Fruit fly (Drosophila melanogaster) whole organism, embryonic: ENCODE results near the gene CG15404.

Experiments
- Ada2b ChIP-seq: fragments of 200-800 bp; sonication (Bioruptor generic); IDR thresholded peaks from 2 replicates; pipeline ENCODE4 v1.3.6; 2022; ENCODE audit warnings: missing biosample characterization, missing genetic modification characterization
- Atf3 ChIP-seq: fragments of 200-800 bp; sonication (Bioruptor generic); optimal IDR thresholded peaks from 3 replicates; lab custom pipeline; 2016; ENCODE audit warnings: missing biosample characterization, missing genetic modification characterization
- Atf6 ChIP-seq: fragments of 200-800 bp; sonication (Bioruptor generic); IDR thresholded peaks from 2 replicates; pipeline ENCODE4 v1.3.6; 2022; ENCODE audit warnings: missing biosample characterization, missing genetic modification characterization
- Bgb ChIP-seq: fragments of 200-800 bp; sonication (Bioruptor generic); IDR thresholded peaks from 2 replicates; pipeline ENCODE4 v1.3.6; 2022; ENCODE audit warnings: missing biosample characterization, missing genetic modification characterization; ENCODE audit not compliant: partially characterized antibody
- CG11696 ChIP-seq: fragments of 200-800 bp; sonication (Bioruptor generic); IDR thresholded peaks from 2 replicates; pipeline ENCODE4 v1.3.6; 2022; ENCODE audit warnings: missing biosample characterization, missing genetic modification characterization
- CG12659 ChIP-seq: fragments of 200-800 bp; sonication (Bioruptor generic); optimal IDR thresholded peaks from 3 replicates; lab custom pipeline; 2017; ENCODE audit warnings: mild to moderate bottlenecking, missing biosample characterization, missing genetic modification reagents, missing genetic modification characterization
- CG13775 ChIP-seq: fragments of 200-800 bp; sonication (Bioruptor generic); optimal IDR thresholded peaks from 3 replicates; lab custom pipeline; 2017; ENCODE audit warnings: missing biosample characterization, mild to moderate bottlenecking, missing genetic modification characterization
- CG17359 ChIP-seq: fragments of 200-800 bp; sonication (Bioruptor generic); optimal IDR thresholded peaks from 3 replicates; lab custom pipeline; 2018; ENCODE audit warnings: missing biosample characterization, mild to moderate bottlenecking, missing genetic modification characterization, moderate library complexity
- CG2712 ChIP-seq: fragments of 200-800 bp; optimal IDR thresholded peaks from 3 replicates; lab custom pipeline; 2019; ENCODE audit warnings: missing biosample characterization, mild to moderate bottlenecking, missing genetic modification characterization, moderate library complexity
- CG3065 ChIP-seq: fragments of 200-800 bp; sonication (Bioruptor generic); optimal IDR thresholded peaks from 2 replicates; lab custom pipeline; 2016; ENCODE audit warnings: missing biosample characterization, missing genetic modification characterization
- CG32767 ChIP-seq: fragments of 200-800 bp; sonication (Bioruptor generic); IDR thresholded peaks from 2 replicates; pipeline ENCODE4 v1.3.6; 2022; ENCODE audit warnings: missing biosample characterization, missing genetic modification characterization
- CG3281 ChIP-seq: fragments of 200-800 bp; sonication (Bioruptor generic); optimal IDR thresholded peaks from 3 replicates; lab custom pipeline; 2017; ENCODE audit warnings: missing biosample characterization, mild to moderate bottlenecking, missing genetic modification characterization
- CG4360 ChIP-seq: fragments of 200-800 bp; sonication (Bioruptor generic); IDR thresholded peaks from 2 replicates; pipeline ENCODE4 v1.3.6; 2022; ENCODE audit warnings: missing biosample characterization, missing genetic modification characterization
- CG4854 ChIP-seq: fragments of 200-800 bp; sonication (Bioruptor generic); optimal IDR thresholded peaks from 2 replicates; lab custom pipeline; 2016; ENCODE audit warnings: missing biosample characterization, missing genetic modification characterization, inconsistent platforms
- CG5245 ChIP-seq: fragments of 200-800 bp; sonication (Bioruptor generic); optimal IDR thresholded peaks from 3 replicates; lab custom pipeline; 2016; ENCODE audit warnings: missing biosample characterization, missing genetic modification characterization
- CG7271 ChIP-seq: fragments of 200-800 bp; sonication (Bioruptor generic); optimal IDR thresholded peaks from 2 replicates; lab custom pipeline; 2018; ENCODE audit warnings: missing biosample characterization, mild to moderate bottlenecking, missing genetic modification characterization, moderate library complexity
- CkIIα-i1 ChIP-seq: fragments of 200-800 bp; sonication (Bioruptor generic); IDR thresholded peaks from 2 replicates; pipeline ENCODE4 v1.3.6; 2022; ENCODE audit warnings: missing biosample characterization, missing genetic modification characterization
- E2f1 ChIP-seq: fragments of 200-800 bp; sonication (Bioruptor generic); IDR thresholded peaks from 2 replicates; pipeline ENCODE4 v1.3.6; 2022; ENCODE audit warnings: missing biosample characterization, missing genetic modification characterization
- Ets65A ChIP-seq: fragments of 200-800 bp; sonication (Bioruptor generic); peaks from one replicate; lab custom pipeline; 2016; ENCODE audit warnings: missing biosample characterization, missing genetic modification characterization
- Hey ChIP-seq: fragments of 200-800 bp; sonication (Bioruptor generic); optimal IDR thresholded peaks from 3 replicates; lab custom pipeline; 2018; ENCODE audit warnings: missing biosample characterization, mild to moderate bottlenecking, missing genetic modification characterization
- Hr78 ChIP-seq, 2 experiments: fragments of 200-800 bp in 1 of 2; fragments of >200 bp in 1 of 2; sonication (Bioruptor generic) in 1 of 2; optimal IDR thresholded peaks; 2 replicates each; lab custom pipeline; 2017 to 2019; ENCODE audit warnings: missing biosample characterization in 2 of 2, missing genetic modification characterization in 2 of 2, mild to moderate bottlenecking in 1 of 2, moderate library complexity in 1 of 2
- Jarid2 ChIP-seq: fragments of 200-800 bp; sonication (Bioruptor generic); optimal IDR thresholded peaks from 3 replicates; lab custom pipeline; 2017; ENCODE audit warnings: mild to moderate bottlenecking, missing biosample characterization, missing genetic modification reagents, missing genetic modification characterization
- MTF-1 ChIP-seq: fragments of 200-800 bp; sonication (Bioruptor generic); optimal IDR thresholded peaks from 2 replicates; lab custom pipeline; 2018; ENCODE audit warnings: missing biosample characterization, mild to moderate bottlenecking, missing genetic modification characterization, borderline replicate concordance
- Ravus ChIP-seq: fragments of 200-800 bp; sonication (Bioruptor generic); IDR thresholded peaks from 2 replicates; pipeline ENCODE4 v1.3.6; 2022; ENCODE audit warnings: missing biosample characterization, missing genetic modification characterization
- Rfx ChIP-seq: fragments of 200-800 bp; sonication (Bioruptor generic); IDR thresholded peaks from 2 replicates; pipeline ENCODE4 v1.3.6; 2022; ENCODE audit warnings: missing biosample characterization, missing genetic modification characterization
- Stat92E ChIP-seq, 3 experiments: fragments of >200 bp in 2 of 3; fragments of 200-800 bp in 1 of 3; sonication (Bioruptor generic) in 1 of 3; optimal IDR thresholded peaks; 2 replicates each; lab custom pipeline; 2017 to 2019; ENCODE audit warnings: missing biosample characterization in 3 of 3, missing genetic modification characterization in 3 of 3, mild to moderate bottlenecking in 1 of 3, moderate library complexity in 1 of 3
- bowl ChIP-seq: fragments of 200-800 bp; sonication (Bioruptor generic); IDR thresholded peaks from 2 replicates; pipeline ENCODE4 v1.3.6; 2022; ENCODE audit warnings: missing biosample characterization, missing genetic modification characterization
- btn ChIP-seq: fragments of 200-800 bp; sonication (Bioruptor generic); optimal IDR thresholded peaks from 2 replicates; lab custom pipeline; 2016; ENCODE audit warnings: missing biosample characterization, missing genetic modification characterization
- cad ChIP-seq: fragments of >200 bp; optimal IDR thresholded peaks from 2 replicates; lab custom pipeline; 2017; ENCODE audit warnings: missing biosample characterization, missing genetic modification characterization
- cas ChIP-seq: fragments of 200-800 bp; sonication (Bioruptor generic); IDR thresholded peaks from 2 replicates; pipeline ENCODE4 v1.3.6; 2022; ENCODE audit warnings: missing biosample characterization, missing genetic modification characterization
- caup ChIP-seq: fragments of 200-800 bp; sonication (Bioruptor generic); optimal IDR thresholded peaks from 3 replicates; lab custom pipeline; 2017; ENCODE audit warnings: missing biosample characterization, mild to moderate bottlenecking, missing genetic modification characterization, moderate library complexity; ENCODE audit not compliant: severe bottlenecking
- dpn ChIP-seq, 2 experiments: fragments of 200-800 bp; sonication (Bioruptor generic); optimal IDR thresholded peaks; 3 replicates each; lab custom pipeline; 2016; ENCODE audit warnings: missing biosample characterization in 2 of 2, missing genetic modification characterization in 2 of 2
- eyg ChIP-seq: fragments of 200-800 bp; sonication (Bioruptor generic); optimal IDR thresholded peaks from 3 replicates; lab custom pipeline; 2016; ENCODE audit warnings: missing biosample characterization, missing genetic modification characterization
- fd96Cb ChIP-seq: fragments of 200-800 bp; sonication (Bioruptor generic); optimal IDR thresholded peaks from 2 replicates; lab custom pipeline; 2018; ENCODE audit warnings: missing biosample characterization, mild to moderate bottlenecking, missing genetic modification characterization, moderate library complexity
- gcm ChIP-seq: fragments of 200-800 bp; sonication (Bioruptor generic); optimal IDR thresholded peaks from 2 replicates; lab custom pipeline; 2019; ENCODE audit warnings: missing biosample characterization, mild to moderate bottlenecking, missing genetic modification characterization, moderate library complexity
- luna ChIP-seq: fragments of 200-800 bp; sonication (Bioruptor generic); optimal IDR thresholded peaks from 2 replicates; lab custom pipeline; 2016; ENCODE audit warnings: missing biosample characterization, missing genetic modification characterization
- mam ChIP-seq: fragments of 200-800 bp; sonication (Bioruptor generic); optimal IDR thresholded peaks from 3 replicates; lab custom pipeline; 2016; ENCODE audit warnings: missing biosample characterization, missing genetic modification characterization
- org-1 ChIP-seq: fragments of 200-800 bp; sonication (Bioruptor generic); optimal IDR thresholded peaks from 2 replicates; lab custom pipeline; 2017; ENCODE audit warnings: missing biosample characterization, missing genetic modification characterization
- p53 ChIP-seq: fragments of 200-800 bp; sonication (Bioruptor generic); optimal IDR thresholded peaks from 2 replicates; lab custom pipeline; 2016; ENCODE audit warnings: missing biosample characterization, missing genetic modification characterization
- phol ChIP-seq: fragments of 200-800 bp; sonication (Bioruptor generic); optimal IDR thresholded peaks from 3 replicates; lab custom pipeline; 2018; ENCODE audit warnings: missing biosample characterization, mild to moderate bottlenecking, missing genetic modification characterization, moderate library complexity
- row ChIP-seq: fragments of 200-800 bp; sonication (Bioruptor generic); IDR thresholded peaks from 3 replicates; pipeline ENCODE4 v1.3.6; 2022; ENCODE audit warnings: missing biosample characterization, missing genetic modification characterization
- sens ChIP-seq: fragments of 200-800 bp; sonication (Bioruptor generic); peaks from one replicate; lab custom pipeline; 2016; ENCODE audit warnings: missing biosample characterization, missing genetic modification characterization
- twi ChIP-seq: fragments of 200-800 bp; optimal IDR thresholded peaks from 2 replicates; lab custom pipeline; 2019; ENCODE audit warnings: missing biosample characterization, mild to moderate bottlenecking, missing genetic modification characterization, moderate library complexity
- zfh1 ChIP-seq: fragments of 200-800 bp; sonication (Bioruptor generic); IDR thresholded peaks from 3 replicates; pipeline ENCODE4 v1.3.6; 2022; ENCODE audit warnings: missing biosample characterization, missing genetic modification characterization

CG15404 gene

DNA sequence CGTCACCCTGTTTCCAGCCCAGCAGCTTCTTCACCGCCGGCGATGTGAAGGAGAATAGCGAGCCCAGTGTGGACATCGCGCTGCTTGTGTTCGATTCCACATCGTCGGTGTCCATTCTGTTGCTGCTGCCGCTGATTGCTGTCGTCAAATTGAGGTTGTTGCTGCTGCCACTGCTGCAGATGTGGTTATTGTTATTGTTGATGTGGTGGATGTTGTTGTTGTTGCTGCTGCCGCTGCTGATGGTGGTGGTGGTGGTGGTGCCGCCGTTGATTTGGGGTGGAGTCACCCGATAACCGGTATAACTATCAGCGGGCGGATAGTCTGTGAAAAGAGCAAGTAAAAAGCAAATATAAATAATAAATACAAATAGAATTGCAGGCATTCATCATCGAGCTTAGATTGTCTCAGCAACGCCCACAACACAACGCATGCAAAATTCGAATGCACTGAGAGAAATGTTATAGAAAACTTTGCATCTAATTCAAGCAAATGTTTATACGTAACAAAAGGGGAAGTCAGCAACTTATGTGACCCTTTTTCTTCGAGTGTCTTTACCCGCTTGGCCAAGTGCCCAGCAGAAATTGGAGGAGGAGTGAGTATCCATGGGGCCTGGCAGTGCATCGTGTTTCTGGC is 24.7 kb upstream of the CG15404 start (continued):
- peak; percentile 40; the same call in 1 of the 3 replicates for TF ChIP-seq zfh1 (GFP tag; lab: Robert Waterston, UW)
- TF ChIP-seq CG4360 (GFP tag; lab: Robert Waterston, UW), result peak; percentile 84
- peak; percentile 18 for TF ChIP-seq fd96Cb (tag; lab: Kevin White, UChicago)
- TF ChIP-seq CG2712, result peak; percentile 16
- TF ChIP-seq gcm, result peak; percentile 42
- TF ChIP-seq CkIIα-i1, result no peak

DNA sequence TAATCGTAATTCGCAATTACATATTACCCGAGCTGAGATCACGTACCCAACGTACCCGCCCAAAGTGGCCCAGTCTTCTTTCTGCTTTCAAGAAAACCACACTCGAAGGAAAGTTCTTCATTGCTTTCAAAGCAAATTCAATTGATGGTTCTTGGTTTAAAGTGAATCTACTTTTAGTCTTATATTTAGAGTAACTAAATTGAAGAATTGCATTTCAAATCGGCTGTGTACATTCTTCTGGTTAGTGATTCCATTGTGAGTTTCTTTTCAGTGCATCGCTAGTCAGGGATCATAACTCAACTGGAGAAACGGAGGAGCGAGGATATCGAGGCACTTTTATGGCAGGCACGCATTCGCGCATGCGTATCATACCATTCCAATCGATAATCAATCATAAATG is 22.1 kb upstream of the CG15404 start:
- TF ChIP-seq luna (GFP tag; lab: Kevin White, UChicago) (no peak), CG3281 (GFP tag; lab: Kevin White, UChicago) (no peak), org-1 (GFP tag; lab: Kevin White, UChicago) (no peak), sens (GFP tag; lab: Kevin White, UChicago) (peak; percentile 58), btn (GFP tag; lab: Kevin White, UChicago) (no peak), Ets65A (GFP tag; lab: Kevin White, UChicago) (peak; percentile 75)

DNA sequence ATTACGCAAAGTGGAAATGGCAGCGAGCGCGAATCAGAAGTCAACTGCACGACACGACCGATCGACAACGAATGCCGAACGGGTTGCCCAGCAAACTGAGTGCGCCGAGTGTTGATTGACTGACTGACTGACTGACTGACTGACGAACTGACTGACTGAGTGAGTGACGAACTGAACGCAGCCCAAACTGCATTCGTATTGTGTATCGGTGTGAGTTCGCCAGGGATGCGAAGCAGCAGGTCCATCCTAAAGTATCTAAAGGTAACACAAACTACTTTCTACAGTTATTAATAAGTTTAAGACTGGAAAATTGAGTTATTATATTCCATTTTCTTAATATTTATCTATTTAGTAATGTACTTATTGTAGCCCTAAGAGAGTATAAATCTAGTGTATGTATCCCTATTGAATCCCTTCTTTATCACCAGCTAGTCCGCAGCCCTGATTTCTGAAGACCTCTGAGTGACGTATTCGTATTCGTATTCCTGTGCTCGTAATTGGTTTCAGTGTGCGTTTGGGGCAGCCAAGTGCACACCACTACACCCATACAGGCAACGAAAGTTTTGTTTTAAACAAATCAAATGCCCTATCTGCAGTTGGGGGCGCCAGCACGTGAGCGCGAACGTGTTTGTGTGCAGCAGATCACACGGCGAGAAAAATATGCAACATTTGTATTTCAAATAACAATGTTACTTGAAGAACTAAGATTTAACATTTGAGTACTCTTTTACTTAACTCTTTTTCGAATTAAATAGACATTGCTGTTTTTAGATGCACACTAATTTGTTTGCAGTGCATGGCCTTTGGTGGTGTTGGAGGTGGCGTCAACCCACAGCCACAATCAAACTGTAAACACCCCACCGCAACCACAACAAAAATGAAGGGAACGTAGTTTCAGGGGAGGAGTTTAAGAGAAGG is 20.8 kb upstream of the CG15404 start:
- TF ChIP-seq CG32767 (GFP tag; lab: Robert Waterston, UW) (peak; percentile 89), cas (GFP tag; lab: Robert Waterston, UW) (peak; percentile 70), Bgb (GFP tag; lab: Robert Waterston, UW) (no peak), CkIIα-i1 (peak; percentile 58), cad (GFP tag; lab: Kevin White, UChicago) (no peak), CG13775 (GFP tag; lab: Kevin White, UChicago) (peak; percentile 87), MTF-1 (peak; percentile 85), CG12659 (GFP tag; lab: Kevin White, UChicago) (peak; percentile 89), Atf3 (GFP tag; lab: Kevin White, UChicago) (peak; percentile 96), twi (tag; lab: Kevin White, UChicago) (peak; percentile 91), bowl (peak; percentile 89), row (peak; percentile 97), CG7271 (tag; lab: Kevin White, UChicago) (peak; percentile 23), dpn (GFP tag; optimal IDR thresholded peaks at IDR 0.05; lab: Kevin White, UChicago) (peak; percentile 92 to 95), Atf6 (GFP tag; lab: Robert Waterston, UW) (peak; percentile 78; the same call in 1 of the 2 replicates), CG11696 (GFP tag; lab: Robert Waterston, UW) (peak; percentile 50), p53 (GFP tag; lab: Kevin White, UChicago) (peak; percentile 86), caup (peak; percentile 79), Hr78 (GFP tag; optimal IDR thresholded peaks at IDR 0.05; lab: Kevin White, UChicago) (peak in 1 of 2 experiments; percentile 95), phol (peak; percentile 95), CG4854 (GFP tag; lab: Kevin White, UChicago) (peak; percentile 86), eyg (GFP tag; lab: Kevin White, UChicago) (peak; percentile 92), Hey (tag; lab: Kevin White, UChicago) (peak; percentile 73), Rfx (GFP tag; lab: Robert Waterston, UW) (peak; percentile 82), Ada2b (GFP tag; lab: Robert Waterston, UW) (peak; percentile 91), CG17359 (tag; lab: Kevin White, UChicago) (peak; percentile 97), Ravus (GFP tag; lab: Robert Waterston, UW) (peak; percentile 77), E2f1 (GFP tag; lab: Robert Waterston, UW) (peak; percentile 86), CG5245 (GFP tag; lab: Kevin White, UChicago) (peak; percentile 96), Stat92E (GFP tag; optimal IDR thresholded peaks at IDR 0.05; lab: Kevin White, UChicago) (peak in 1 of 3 experiments; percentile 88), CG3065 (peak; percentile 87), mam (GFP tag; lab: Kevin White, UChicago) (peak; percentile 91), Jarid2 (GFP tag; lab: Kevin White, UChicago) (peak; percentile 74)
